Worm (Caenorhabditis elegans): Measurements from ENCODE around the gene Y57E12AL.2.

- TF ChIP-seq nhr-19 (GFP tag; conservative IDR thresholded peaks at IDR 0.05) (no peak), ets-5 (GFP tag; IDR thresholded peaks at IDR 0.05) (no peak), nhr-85 (tag) (no peak), elt-2 (tag; optimal IDR thresholded peaks at IDR 0.05) (no peak), lin-39 (tag; optimal IDR thresholded peaks at IDR 0.05) (no peak), pqm-1 (tag; optimal IDR thresholded peaks at IDR 0.05) (no peak), snpc-4 (tag; optimal IDR thresholded peaks at IDR 0.05) (no peak), nhr-90 (tag; optimal IDR thresholded peaks at IDR 0.05; ENCODE audit: poor library complexity) (no peak), nhr-71 (tag; optimal IDR thresholded peaks at IDR 0.05) (no peak), zag-1 (tag; optimal IDR thresholded peaks at IDR 0.05) (no peak), blmp-1 (tag; optimal IDR thresholded peaks at IDR 0.05) (no peak), nhr-237 (tag; optimal IDR thresholded peaks at IDR 0.05) (no peak)
Measured at ce11 chrV:7017059-7017458, 40.8 kb upstream of the Y57E12AL.2 start, which contains the start of gene srsx-32.

Data from whole organism, L1 larva.